Fruit fly (Drosophila melanogaster) whole organism, embryonic: ENCODE measurements around the gene g.

Experiments used
- CG11085 ChIP-seq: fragments of 200-800 bp; sonication (Bioruptor generic); IDR thresholded peaks from 2 replicates; pipeline ENCODE4 v1.3.6; 2022; ENCODE audit warnings: missing biosample characterization, missing genetic modification characterization
- CG11696 ChIP-seq: fragments of 200-800 bp; sonication (Bioruptor generic); IDR thresholded peaks from 2 replicates; pipeline ENCODE4 v1.3.6; 2022; ENCODE audit warnings: missing biosample characterization, missing genetic modification characterization
- CG11723 ChIP-seq: fragments of 200-800 bp; sonication (Bioruptor generic); optimal IDR thresholded peaks from 2 replicates; lab custom pipeline; 2017; ENCODE audit warnings: missing biosample characterization, mild to moderate bottlenecking, missing genetic modification characterization
- CG12659 ChIP-seq: fragments of 200-800 bp; sonication (Bioruptor generic); optimal IDR thresholded peaks from 3 replicates; lab custom pipeline; 2017; ENCODE audit warnings: mild to moderate bottlenecking, missing biosample characterization, missing genetic modification reagents, missing genetic modification characterization
- CG13296 ChIP-seq: fragments of 200-800 bp; sonication (Bioruptor generic); optimal IDR thresholded peaks from 3 replicates; lab custom pipeline; 2018; ENCODE audit warnings: missing biosample characterization, mild to moderate bottlenecking, missing genetic modification characterization
- CG15073 ChIP-seq: fragments of 200-800 bp; sonication (Bioruptor generic); optimal IDR thresholded peaks from 2 replicates; lab custom pipeline; 2016; ENCODE audit warnings: missing biosample characterization, missing genetic modification characterization
- CG15269 ChIP-seq: fragments of 200-800 bp; sonication (Bioruptor generic); optimal IDR thresholded peaks from 2 replicates; lab custom pipeline; 2018; ENCODE audit warnings: missing biosample characterization, mild to moderate bottlenecking, missing genetic modification characterization, moderate library complexity
- CG15514 ChIP-seq: fragments of 200-800 bp; sonication (Bioruptor generic); optimal IDR thresholded peaks from 3 replicates; lab custom pipeline; 2017; ENCODE audit warnings: missing biosample characterization, missing genetic modification characterization, mild to moderate bottlenecking, moderate library complexity, missing genetic modification reagents
- CG17829 ChIP-seq: fragments of 200-800 bp; optimal IDR thresholded peaks from 2 replicates; lab custom pipeline; 2019; ENCODE audit warnings: missing biosample characterization, mild to moderate bottlenecking, missing genetic modification characterization, moderate library complexity
- CG1792 ChIP-seq: fragments of 200-800 bp; sonication (Bioruptor generic); optimal IDR thresholded peaks from 2 replicates; lab custom pipeline; 2016; ENCODE audit warnings: missing biosample characterization, missing genetic modification characterization
- CG2120 ChIP-seq: fragments of 200-800 bp; sonication (Bioruptor generic); optimal IDR thresholded peaks from 3 replicates; lab custom pipeline; 2016; ENCODE audit warnings: missing biosample characterization, missing genetic modification characterization
- CG3065 ChIP-seq: fragments of 200-800 bp; sonication (Bioruptor generic); optimal IDR thresholded peaks from 2 replicates; lab custom pipeline; 2016; ENCODE audit warnings: missing biosample characterization, missing genetic modification characterization
- CG32532 ChIP-seq: fragments of 200-800 bp; sonication (Bioruptor generic); IDR thresholded peaks from 2 replicates; pipeline ENCODE4 v1.3.6; 2022; ENCODE audit warnings: missing biosample characterization, missing genetic modification characterization
- CG34422 ChIP-seq: fragments of 200-800 bp; sonication (Bioruptor generic); IDR thresholded peaks from 3 replicates; pipeline ENCODE4 v1.3.6; 2022; ENCODE audit warnings: missing biosample characterization, missing genetic modification characterization
- CG4360 ChIP-seq: fragments of 200-800 bp; sonication (Bioruptor generic); IDR thresholded peaks from 2 replicates; pipeline ENCODE4 v1.3.6; 2022; ENCODE audit warnings: missing biosample characterization, missing genetic modification characterization
- CG6765 ChIP-seq: fragments of 200-800 bp; sonication (Bioruptor generic); optimal IDR thresholded peaks from 3 replicates; lab custom pipeline; 2017; ENCODE audit warnings: missing biosample characterization, mild to moderate bottlenecking, missing genetic modification characterization
- Dll ChIP-seq: fragments of 200-800 bp; sonication (Bioruptor generic); IDR thresholded peaks from 4 replicates; pipeline ENCODE4 v1.3.6; 2022; ENCODE audit warnings: missing biosample characterization, missing genetic modification characterization; ENCODE audit not compliant: partially characterized antibody
- Drgx ChIP-seq: fragments of 200-800 bp; sonication (Bioruptor generic); IDR thresholded peaks from 2 replicates; pipeline ENCODE4 v1.3.6; 2022; ENCODE audit warnings: missing biosample characterization, missing genetic modification characterization
- Fer1 ChIP-seq: fragments of 200-800 bp; sonication (Bioruptor generic); optimal IDR thresholded peaks from 2 replicates; lab custom pipeline; 2017; ENCODE audit warnings: missing biosample characterization, mild to moderate bottlenecking, missing genetic modification characterization
- Hsf ChIP-seq: fragments of 200-800 bp; sonication (Bioruptor generic); optimal IDR thresholded peaks from 3 replicates; lab custom pipeline; 2016; ENCODE audit warnings: missing biosample characterization, missing genetic modification characterization
- Meics ChIP-seq: fragments of 200-800 bp; sonication (Bioruptor generic); optimal IDR thresholded peaks from 2 replicates; lab custom pipeline; 2017; ENCODE audit warnings: missing biosample characterization, mild to moderate bottlenecking, missing genetic modification characterization
- NC2α ChIP-seq: fragments of 200-800 bp; sonication (Bioruptor generic); optimal IDR thresholded peaks from 2 replicates; lab custom pipeline; 2016; ENCODE audit warnings: missing biosample characterization, missing genetic modification characterization
- Ptx1 ChIP-seq: fragments of 200-800 bp; sonication (Bioruptor generic); IDR thresholded peaks from 2 replicates; pipeline ENCODE4 v1.3.6; 2022; ENCODE audit warnings: missing biosample characterization, missing genetic modification characterization
- Ravus ChIP-seq: fragments of 200-800 bp; sonication (Bioruptor generic); IDR thresholded peaks from 2 replicates; pipeline ENCODE4 v1.3.6; 2022; ENCODE audit warnings: missing biosample characterization, missing genetic modification characterization
- Rfx ChIP-seq: fragments of 200-800 bp; sonication (Bioruptor generic); IDR thresholded peaks from 2 replicates; pipeline ENCODE4 v1.3.6; 2022; ENCODE audit warnings: missing biosample characterization, missing genetic modification characterization
- Rx ChIP-seq: fragments of 200-800 bp; sonication (Bioruptor generic); IDR thresholded peaks from 2 replicates; pipeline ENCODE4 v1.3.6; 2022; ENCODE audit warnings: missing biosample characterization, missing genetic modification characterization
- Trl ChIP-seq, 3 experiments: fragments of >200 bp in 2 of 3; fragments of 200-800 bp in 1 of 3; sonication (Bioruptor generic) in 1 of 3; optimal IDR thresholded peaks; 2 replicates in 1 of 3; 3 replicates in 2 of 3; lab custom pipeline; 2016 to 2017; ENCODE audit warnings: missing biosample characterization in 1 of 3, missing genetic modification characterization in 1 of 3
- bsh ChIP-seq, 2 experiments: fragments of 200-800 bp; sonication (Bioruptor generic); optimal IDR thresholded peaks; 2 replicates each; lab custom pipeline; 2017 to 2018; ENCODE audit warnings: mild to moderate bottlenecking in 2 of 2, missing biosample characterization in 2 of 2, missing genetic modification characterization in 2 of 2, moderate library complexity in 1 of 2
- chn ChIP-seq: fragments of 200-800 bp; sonication (Bioruptor generic); optimal IDR thresholded peaks from 2 replicates; lab custom pipeline; 2016; ENCODE audit warnings: missing biosample characterization, missing genetic modification characterization
- corto ChIP-seq: fragments of 200-800 bp; sonication (Bioruptor generic); optimal IDR thresholded peaks from 2 replicates; lab custom pipeline; 2016; ENCODE audit warnings: missing biosample characterization, mild to moderate bottlenecking, missing genetic modification characterization, moderate library complexity
- dysf ChIP-seq: fragments of 200-800 bp; sonication (Bioruptor generic); IDR thresholded peaks from 3 replicates; pipeline ENCODE4 v1.3.6; 2022; ENCODE audit warnings: missing biosample characterization, missing genetic modification characterization
- gfzf ChIP-seq: fragments of 200-800 bp; sonication (Bioruptor generic); optimal IDR thresholded peaks from 2 replicates; lab custom pipeline; 2016; ENCODE audit warnings: missing biosample characterization, mild to moderate bottlenecking, missing genetic modification characterization, moderate library complexity
- h ChIP-seq: fragments of >200 bp; optimal IDR thresholded peaks from 2 replicates; lab custom pipeline; 2017
- hbn ChIP-seq: fragments of 200-800 bp; sonication (Bioruptor generic); IDR thresholded peaks from 2 replicates; pipeline ENCODE4 v1.3.6; 2022; ENCODE audit warnings: missing biosample characterization, missing genetic modification characterization; ENCODE audit not compliant: partially characterized antibody
- insv ChIP-seq, 2 experiments: fragments of 200-800 bp; sonication (Bioruptor generic); optimal IDR thresholded peaks; 3 replicates each; lab custom pipeline; 2016 to 2018; ENCODE audit warnings: missing biosample characterization in 2 of 2, missing genetic modification characterization in 2 of 2
- nom ChIP-seq: fragments of 200-800 bp; sonication (Bioruptor generic); optimal IDR thresholded peaks from 2 replicates; lab custom pipeline; 2017; ENCODE audit warnings: missing biosample characterization, missing genetic modification characterization, mild to moderate bottlenecking, moderate library complexity, missing genetic modification reagents
- org-1 ChIP-seq: fragments of 200-800 bp; sonication (Bioruptor generic); optimal IDR thresholded peaks from 2 replicates; lab custom pipeline; 2017; ENCODE audit warnings: missing biosample characterization, missing genetic modification characterization
- psq ChIP-seq: fragments of 200-800 bp; sonication (Bioruptor generic); optimal IDR thresholded peaks from 2 replicates; lab custom pipeline; 2017; ENCODE audit warnings: missing biosample characterization, missing genetic modification characterization
- rib ChIP-seq: fragments of 200-800 bp; sonication (Bioruptor generic); IDR thresholded peaks from 2 replicates; pipeline ENCODE4 v1.3.6; 2022; ENCODE audit warnings: missing biosample characterization, missing genetic modification characterization
- schlank ChIP-seq: fragments of 200-800 bp; sonication (Bioruptor generic); optimal IDR thresholded peaks from 2 replicates; lab custom pipeline; 2018; ENCODE audit warnings: missing biosample characterization, mild to moderate bottlenecking, missing genetic modification characterization
- slbo ChIP-seq: fragments of 200-800 bp; sonication (Bioruptor generic); IDR thresholded peaks from 2 replicates; pipeline ENCODE4 v1.3.6; 2022; ENCODE audit warnings: missing biosample characterization, missing genetic modification characterization
- sqz ChIP-seq: fragments of 200-800 bp; sonication (Bioruptor generic); optimal IDR thresholded peaks from 3 replicates; lab custom pipeline; 2018; ENCODE audit warnings: missing biosample characterization, mild to moderate bottlenecking, missing genetic modification characterization
- sr ChIP-seq: fragments of 200-800 bp; sonication (Bioruptor generic); IDR thresholded peaks from 3 replicates; pipeline ENCODE4 v1.3.6; 2022; ENCODE audit warnings: missing biosample characterization, missing genetic modification characterization
- sug ChIP-seq: fragments of 200-800 bp; optimal IDR thresholded peaks from 2 replicates; lab custom pipeline; 2019; ENCODE audit warnings: missing biosample characterization, mild to moderate bottlenecking, missing genetic modification characterization, moderate library complexity
- tna ChIP-seq: fragments of 200-800 bp; sonication (Bioruptor generic); IDR thresholded peaks from 2 replicates; pipeline ENCODE4 v1.3.6; 2022; ENCODE audit warnings: missing biosample characterization, missing genetic modification characterization; ENCODE audit not compliant: partially characterized antibody
- yki ChIP-seq: fragments of >200 bp; optimal IDR thresholded peaks from 3 replicates; lab custom pipeline; 2018
- zfh1 ChIP-seq: fragments of 200-800 bp; sonication (Bioruptor generic); IDR thresholded peaks from 3 replicates; pipeline ENCODE4 v1.3.6; 2022; ENCODE audit warnings: missing biosample characterization, missing genetic modification characterization

The g gene

dm6 chrX:13755152-13755557 is 19.1 kb upstream of the g start, which contains the start of gene Pdcd4 (continued):
- TF ChIP-seq org-1 (GFP tag; lab: Kevin White, UChicago) (no peak), gfzf (GFP tag; lab: Kevin White, UChicago) (peak; percentile 37), sr (GFP tag; lab: Robert Waterston, UW) (0 out of 3 replicates have a peak, but pooled peaks have one; percentile 9), Ravus (GFP tag; lab: Robert Waterston, UW) (no peak), yki (lab: Kevin White, UChicago) (no peak), Fer1 (GFP tag; lab: Kevin White, UChicago) (peak; percentile 18), sug (tag; lab: Kevin White, UChicago) (peak; percentile 25), hbn (GFP tag; lab: Robert Waterston, UW) (no peak), CG11723 (no peak), CG13296 (peak; percentile 23), CG3065 (GFP tag; lab: Kevin White, UChicago) (no peak), CG11085 (no peak), h (lab: Kevin White, UChicago) (no peak), CG17829 (tag; lab: Kevin White, UChicago) (peak; percentile 21), NC2α (GFP tag; lab: Kevin White, UChicago) (peak; percentile 41), CG15073 (GFP tag; lab: Kevin White, UChicago) (no peak), Ptx1 (GFP tag; lab: Robert Waterston, UW) (no peak)

- peak; percentile 29; the same call in 1 of the 2 replicates for TF ChIP-seq CG32532 (GFP tag; lab: Robert Waterston, UW)
- TF ChIP-seq CG2120: peak; percentile 5
- TF ChIP-seq nom: peak; percentile 68
- peak; percentile 12 for TF ChIP-seq Meics (GFP tag; lab: Kevin White, UChicago)
- TF ChIP-seq Hsf (GFP tag; lab: Kevin White, UChicago): peak; percentile 9
- TF ChIP-seq Rfx (GFP tag; lab: Robert Waterston, UW): peak; percentile 28; the same call in 1 of the 2 replicates
- peak; percentile 20 for TF ChIP-seq CG15514
- peak; percentile 77 for TF ChIP-seq CG11696
- TF ChIP-seq insv (GFP tag; optimal IDR thresholded peaks at IDR 0.05; lab: Kevin White, UChicago): peak in 1 of 2 experiments; percentile 69
- 0 out of 2 replicates have a peak, but pooled peaks have one; percentile 9 for TF ChIP-seq slbo (GFP tag; lab: Robert Waterston, UW)
- TF ChIP-seq tna (GFP tag; lab: Robert Waterston, UW): no peak
- TF ChIP-seq CG15073 (GFP tag; lab: Kevin White, UChicago): peak; percentile 64
- TF ChIP-seq corto: peak; percentile 19
- TF ChIP-seq psq (GFP tag; lab: Kevin White, UChicago): peak; percentile 50
- no peak for TF ChIP-seq CG12659 (GFP tag; lab: Kevin White, UChicago)
- no peak for TF ChIP-seq Rx (GFP tag; lab: Robert Waterston, UW)
- no peak for TF ChIP-seq schlank (tag; lab: Kevin White, UChicago)
- TF ChIP-seq CG34422 (GFP tag; lab: Robert Waterston, UW): peak; percentile 51; the same call in 1 of the 3 replicates
- no peak for TF ChIP-seq CG1792
- peak; percentile 63 for TF ChIP-seq sqz (GFP tag; lab: Kevin White, UChicago)
- 0 out of 2 replicates have a peak, but pooled peaks have one; percentile 28 for TF ChIP-seq rib
- TF ChIP-seq CG6765 (GFP tag; lab: Kevin White, UChicago): peak; percentile 40
- peak; percentile 21 for TF ChIP-seq CG15269
- TF ChIP-seq bsh (GFP tag; optimal IDR thresholded peaks at IDR 0.05; lab: Kevin White, UChicago): peak in 1 of 2 experiments; percentile 92
- TF ChIP-seq zfh1 (GFP tag; lab: Robert Waterston, UW): no peak
- TF ChIP-seq Trl (optimal IDR thresholded peaks at IDR 0.05; lab: Kevin White, UChicago): peak in 1 of 2 experiments; percentile 9
- no peak for TF ChIP-seq Trl (GFP tag; optimal IDR thresholded peaks at IDR 0.05; lab: Kevin White, UChicago)
- no peak for TF ChIP-seq Dll
- TF ChIP-seq chn (GFP tag; lab: Kevin White, UChicago): no peak
- peak; percentile 60 for TF ChIP-seq Drgx (GFP tag; lab: Robert Waterston, UW)
- peak; percentile 61 for TF ChIP-seq CG4360 (GFP tag; lab: Robert Waterston, UW)
- TF ChIP-seq dysf: peak; percentile 8; the same call in 1 of the 3 replicates
These were observed 18.4 kb upstream of the g start for dm6 chrX:13754476-13754875.
